Worm (Caenorhabditis elegans) whole organism, young adult: ENCODE results near the gene ZK896.5.

Source experiments
- C17E4.6 ChIP-seq: fragments of 200-800 bp; sonication (Bioruptor generic); IDR thresholded peaks from 2 replicates; pipeline ENCODE4 v1.3.6; 2022; ENCODE audit warnings: missing genetic modification reagents, missing genetic modification characterization, missing compliant biosample characterization
- F10E7.11 ChIP-seq: sonication (generic microtip); optimal IDR thresholded peaks from 2 replicates; lab custom pipeline; 2017; ENCODE audit warnings: mild to moderate bottlenecking, missing genetic modification characterization, moderate library complexity, missing compliant biosample characterization
- F33H1.4 ChIP-seq: fragments of 200-800 bp; sonication (Bioruptor generic); IDR thresholded peaks from 2 replicates; pipeline ENCODE4 v1.3.6; 2022; ENCODE audit warnings: missing genetic modification reagents, missing genetic modification characterization, missing compliant biosample characterization
- F37B4.10 ChIP-seq: fragments of 200-800 bp; sonication (Bioruptor generic); IDR thresholded peaks from 2 replicates; pipeline ENCODE4 v1.3.6; 2022; ENCODE audit warnings: missing genetic modification characterization, missing compliant biosample characterization
- F49E8.2 ChIP-seq: sonication (generic microtip); optimal IDR thresholded peaks from 3 replicates; lab custom pipeline; 2017; ENCODE audit warnings: missing genetic modification characterization, mild to moderate bottlenecking, missing compliant biosample characterization, antibody characterized with exemption, moderate library complexity; ENCODE audit not compliant: insufficient read depth
- F52B5.7 ChIP-seq: sonication (generic microtip); optimal IDR thresholded peaks from 2 replicates; lab custom pipeline; 2016; ENCODE audit warnings: mild to moderate bottlenecking, missing genetic modification characterization, missing compliant biosample characterization
- Y53F4B.3 ChIP-seq: fragments of 200-800 bp; sonication (Bioruptor generic); IDR thresholded peaks from 2 replicates; pipeline ENCODE4 v1.3.6; 2022; ENCODE audit warnings: missing genetic modification reagents, missing genetic modification characterization, missing compliant biosample characterization
- Y53G8AR.9 ChIP-seq: fragments of 200-800 bp; sonication (Bioruptor generic); conservative IDR thresholded peaks from 2 replicates; pipeline ENCODE4 v1.3.6; 2022; ENCODE audit warnings: missing genetic modification reagents, missing genetic modification characterization, missing compliant biosample characterization
- Y56A3A.18 ChIP-seq: fragments of 200-800 bp; sonication (Bioruptor generic); IDR thresholded peaks from 2 replicates; pipeline ENCODE4 v1.3.6; 2022; ENCODE audit warnings: missing genetic modification reagents, missing genetic modification characterization, missing compliant biosample characterization
- Y67H2A.10 ChIP-seq: fragments of 200-800 bp; sonication (Bioruptor generic); conservative IDR thresholded peaks from 2 replicates; pipeline ENCODE4 v1.3.6; 2022; ENCODE audit warnings: missing genetic modification reagents, missing genetic modification characterization, missing compliant biosample characterization
- aptf-3 ChIP-seq: fragments of 200-800 bp; sonication (Bioruptor generic); IDR thresholded peaks from 2 replicates; pipeline ENCODE4 v1.3.6; 2022; ENCODE audit warnings: missing genetic modification characterization, missing compliant biosample characterization
- atf-7 ChIP-seq: sonication (generic microtip); optimal IDR thresholded peaks from 2 replicates; lab custom pipeline; 2017; ENCODE audit warnings: mild to moderate bottlenecking, missing genetic modification characterization, missing compliant biosample characterization
- attf-6 ChIP-seq: fragments of 200-800 bp; sonication (Bioruptor generic); IDR thresholded peaks from 2 replicates; pipeline ENCODE4 v1.3.6; 2022; ENCODE audit warnings: missing genetic modification reagents, missing genetic modification characterization, missing compliant biosample characterization
- bed-1 ChIP-seq: fragments of 200-800 bp; sonication (Bioruptor generic); IDR thresholded peaks from 2 replicates; pipeline ENCODE4 v1.3.6; 2022; ENCODE audit warnings: missing genetic modification reagents, missing genetic modification characterization, missing compliant biosample characterization
- ccch-3 ChIP-seq: fragments of 200-800 bp; sonication (Bioruptor generic); optimal IDR thresholded peaks from 2 replicates; lab custom pipeline; 2018; ENCODE audit warnings: mild to moderate bottlenecking, missing genetic modification characterization, missing compliant biosample characterization
- ceh-27 ChIP-seq: fragments of 200-800 bp; sonication (Bioruptor generic); optimal IDR thresholded peaks from 2 replicates; lab custom pipeline; 2018; ENCODE audit warnings: mild to moderate bottlenecking, missing genetic modification characterization, moderate library complexity, missing compliant biosample characterization
- ceh-58 ChIP-seq: fragments of 200-800 bp; sonication (Bioruptor generic); IDR thresholded peaks from 2 replicates; pipeline ENCODE4 v1.3.6; 2022; ENCODE audit warnings: missing genetic modification characterization, missing compliant biosample characterization
- dox-1 ChIP-seq: fragments of 200-800 bp; sonication (Bioruptor generic); IDR thresholded peaks from 2 replicates; pipeline ENCODE4 v1.3.6; 2022; ENCODE audit warnings: missing genetic modification reagents, missing genetic modification characterization, missing compliant biosample characterization
- dpl-1 ChIP-seq: fragments of 150-350 bp; optimal IDR thresholded peaks from 2 replicates; lab custom pipeline; 2014; ENCODE audit warnings: missing biosample characterization, missing genetic modification reagents, missing genetic modification characterization
- efl-1 ChIP-seq: fragments of 150-350 bp; optimal IDR thresholded peaks from 2 replicates; lab custom pipeline; 2014; ENCODE audit warnings: missing biosample characterization, missing genetic modification reagents, missing genetic modification characterization
- egl-18 ChIP-seq: fragments of 200-800 bp; sonication (Bioruptor generic); IDR thresholded peaks from 2 replicates; pipeline ENCODE4 v1.3.6; 2022; ENCODE audit warnings: missing genetic modification reagents, missing genetic modification characterization, missing compliant biosample characterization
- ets-4 ChIP-seq: fragments of 200-800 bp; sonication (Bioruptor generic); optimal IDR thresholded peaks from 2 replicates; lab custom pipeline; 2018; ENCODE audit warnings: mild to moderate bottlenecking, missing genetic modification characterization, missing compliant biosample characterization
- hlh-12 ChIP-seq: sonication (generic microtip); optimal IDR thresholded peaks from 2 replicates; lab custom pipeline; 2016; ENCODE audit warnings: missing genetic modification characterization, missing compliant biosample characterization
- hmg-20 ChIP-seq: fragments of 200-800 bp; sonication (Bioruptor generic); IDR thresholded peaks from 2 replicates; pipeline ENCODE4 v1.3.6; 2022; ENCODE audit warnings: missing genetic modification reagents, missing genetic modification characterization, missing compliant biosample characterization
- let-607 ChIP-seq, 2 experiments: fragments of 200-800 bp in 1 of 2; sonication (Bioruptor generic) in 1 of 2; sonication (generic microtip) in 1 of 2; optimal IDR thresholded peaks; 2 replicates each; lab custom pipeline; 2016 to 2018; ENCODE audit warnings: mild to moderate bottlenecking in 2 of 2, missing compliant biosample characterization in 2 of 2, missing genetic modification characterization in 2 of 2, moderate library complexity in 2 of 2, missing genotype in 1 of 2
- madf-6 ChIP-seq: fragments of 200-800 bp; sonication (Bioruptor generic); IDR thresholded peaks from 2 replicates; pipeline ENCODE4 v1.3.6; 2022; ENCODE audit warnings: missing genetic modification reagents, missing genetic modification characterization, missing compliant biosample characterization
- mcd-1 ChIP-seq: fragments of 200-800 bp; sonication (Bioruptor generic); IDR thresholded peaks from 2 replicates; pipeline ENCODE4 v1.3.6; 2022; ENCODE audit warnings: missing genetic modification reagents, missing genetic modification characterization, missing compliant biosample characterization
- nfyb-1 ChIP-seq: fragments of 200-800 bp; sonication (Bioruptor generic); IDR thresholded peaks from 2 replicates; pipeline ENCODE4 v1.3.6; 2022; ENCODE audit warnings: missing genetic modification reagents, missing genetic modification characterization, missing compliant biosample characterization
- nhr-80 ChIP-seq: sonication (generic microtip); optimal IDR thresholded peaks from 2 replicates; lab custom pipeline; 2016; ENCODE audit warnings: missing genetic modification characterization, missing compliant biosample characterization
- nhr-90 ChIP-seq: sonication (generic microtip); optimal IDR thresholded peaks from 2 replicates; lab custom pipeline; 2016; ENCODE audit warnings: missing genotype, mild to moderate bottlenecking, missing genetic modification characterization, missing compliant biosample characterization
- sptf-2 ChIP-seq: fragments of 200-800 bp; sonication (Bioruptor generic); optimal IDR thresholded peaks from 2 replicates; lab custom pipeline; 2018; ENCODE audit warnings: mild to moderate bottlenecking, missing genetic modification characterization, missing compliant biosample characterization
- tbx-9 ChIP-seq: sonication (generic microtip); optimal IDR thresholded peaks from 2 replicates; lab custom pipeline; 2016; ENCODE audit warnings: borderline replicate concordance, missing genetic modification characterization, inconsistent platforms, missing compliant biosample characterization
- unc-130 ChIP-seq: sonication (generic microtip); optimal IDR thresholded peaks from 2 replicates; lab custom pipeline; 2016; ENCODE audit warnings: missing genetic modification reagents, missing genetic modification characterization, missing compliant biosample characterization
- zim-3 ChIP-seq: sonication (generic microtip); optimal IDR thresholded peaks from 2 replicates; lab custom pipeline; 2017; ENCODE audit warnings: mild to moderate bottlenecking, missing genetic modification characterization, moderate library complexity, missing compliant biosample characterization
- ztf-22 ChIP-seq: fragments of 200-800 bp; sonication (Bioruptor generic); optimal IDR thresholded peaks from 2 replicates; lab custom pipeline; 2018; ENCODE audit warnings: mild to moderate bottlenecking, missing genetic modification characterization, moderate library complexity, missing compliant biosample characterization
- ztf-26 ChIP-seq: sonication (generic microtip); optimal IDR thresholded peaks from 2 replicates; lab custom pipeline; 2017; ENCODE audit warnings: missing genetic modification characterization, missing compliant biosample characterization
- ztf-28 ChIP-seq: fragments of 200-800 bp; sonication (Bioruptor generic); IDR thresholded peaks from 2 replicates; pipeline ENCODE4 v1.3.6; 2022; ENCODE audit warnings: missing genetic modification reagents, missing genetic modification characterization, missing compliant biosample characterization

ZK896.5 gene

ce11 chrIV:12869383-12869782 lies 10.1 kb downstream of the ZK896.5 start:
- TF ChIP-seq F33H1.4 (GFP tag; lab: Robert Waterston, UW) (no peak), ets-4 (peak; percentile 26), attf-6 (GFP tag; lab: Robert Waterston, UW) (no peak), F37B4.10 (GFP tag; lab: Robert Waterston, UW) (no peak), atf-7 (tag; lab: Kevin White, UChicago) (no peak), nhr-90 (tag; lab: Kevin White, UChicago) (no peak), sptf-2 (no peak), mcd-1 (GFP tag; lab: Robert Waterston, UW) (no peak), bed-1 (no peak), tbx-9 (tag; lab: Kevin White, UChicago) (no peak), egl-18 (GFP tag; lab: Robert Waterston, UW) (no peak), aptf-3 (no peak), F49E8.2 (tag; lab: Kevin White, UChicago) (no peak), nhr-80 (tag; lab: Kevin White, UChicago) (peak; percentile 88), ccch-3 (no peak), F10E7.11 (no peak), ztf-26 (tag; lab: Kevin White, UChicago) (no peak), madf-6 (GFP tag; lab: Robert Waterston, UW) (no peak), efl-1 (no peak), hmg-20 (GFP tag; lab: Robert Waterston, UW) (no peak), ceh-58 (GFP tag; lab: Robert Waterston, UW) (no peak), unc-130 (GFP tag; lab: Kevin White, UChicago) (no peak), let-607 (tag; optimal IDR thresholded peaks at IDR 0.05; lab: Kevin White, UChicago) (peak in 1 of 2 experiments; percentile 16), zim-3 (tag; lab: Kevin White, UChicago) (no peak)

- TF ChIP-seq nfyb-1 (GFP tag; lab: Robert Waterston, UW) (0 out of 2 replicates have a peak, but pooled peaks have one; percentile 24), nhr-80 (tag; lab: Kevin White, UChicago) (peak; percentile 90), ztf-22 (GFP tag; lab: Kevin White, UChicago) (peak; percentile 11), egl-18 (GFP tag; lab: Robert Waterston, UW) (no peak), dox-1 (peak; percentile 53), Y67H2A.10 (GFP tag; lab: Robert Waterston, UW) (no peak), atf-7 (tag; lab: Kevin White, UChicago) (peak; percentile 0)
Measured at ce11 chrIV:12865884-12866283, 13.6 kb downstream of the ZK896.5 start, which contains the start of gene clec-186. Gene clec-186, plus strand, starts transcription at chrIV:12866109.

ce11 chrIV:12859797-12860196 lies 19.6 kb downstream of the ZK896.5 start, which contains the start of gene gcy-18:
Gene gcy-18, plus strand, starts transcription at chrIV:12860097.
- TF ChIP-seq Y53F4B.3 (GFP tag; lab: Robert Waterston, UW) = no peak
- no peak for TF ChIP-seq madf-6 (GFP tag; lab: Robert Waterston, UW)
- no peak for TF ChIP-seq Y53G8AR.9
- no peak for TF ChIP-seq Y56A3A.18 (GFP tag; lab: Robert Waterston, UW)
- no peak for TF ChIP-seq ztf-28 (GFP tag; lab: Robert Waterston, UW)
- no peak for TF ChIP-seq ceh-27 (GFP tag; lab: Kevin White, UChicago)
- TF ChIP-seq dpl-1 (GFP tag; lab: Kevin White, UChicago) = no peak
- no peak for TF ChIP-seq hlh-12
- no peak for TF ChIP-seq F52B5.7
- TF ChIP-seq C17E4.6 (GFP tag; lab: Robert Waterston, UW) = no peak
- TF ChIP-seq, all 124 proteins: peak for 0
